Fruit fly (Drosophila melanogaster): ENCODE results near the gene pnr.

DNA sequence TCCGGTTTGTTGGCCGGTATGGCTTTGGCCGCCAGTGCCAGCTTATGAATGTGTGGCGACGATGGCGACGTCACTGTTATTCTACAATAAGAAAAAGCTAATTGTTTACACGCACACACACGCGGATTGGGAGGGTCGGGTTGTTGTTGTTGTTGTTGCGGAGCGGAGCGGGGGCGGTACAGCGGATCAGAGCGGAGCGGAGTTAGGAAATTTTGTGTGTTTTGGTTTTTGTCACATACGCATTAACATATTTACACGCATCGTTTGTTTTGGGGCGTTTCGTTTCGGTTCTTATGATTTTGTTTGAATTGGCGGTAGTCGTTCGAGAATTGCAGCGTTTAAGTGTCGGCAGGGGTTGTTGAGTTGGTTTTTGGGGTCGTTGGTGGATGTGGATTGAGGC is 43.4 kb downstream of the pnr start:
- no peak for TF ChIP-seq pan (optimal IDR thresholded peaks at IDR 0.05)
- no peak for TF ChIP-seq psq (optimal IDR thresholded peaks at IDR 0.05)
- no peak for TF ChIP-seq usp (GFP tag; optimal IDR thresholded peaks at IDR 0.05)
- TF ChIP-seq CG8478 (optimal IDR thresholded peaks at IDR 0.05): no peak
- no peak for TF ChIP-seq EcR (GFP tag; optimal IDR thresholded peaks at IDR 0.05)
- no peak for TF ChIP-seq Dll (optimal IDR thresholded peaks at IDR 0.05)

All from whole organism.